Worm (Caenorhabditis elegans) whole organism, L4 larva: ENCODE results near the gene cest-4.
A peak's percentile ranks its signal among the peaks of the same experiment; 100 is the strongest.

Experiments
- T20F7.1 ChIP-seq: fragments of 200-800 bp; sonication (Bioruptor generic); optimal IDR thresholded peaks from 2 replicates; lab custom pipeline; 2018; ENCODE audit warnings: mild to moderate bottlenecking, missing genetic modification characterization, missing compliant biosample characterization
- T26A8.4 ChIP-seq: fragments of 200-800 bp; sonication (Bioruptor generic); IDR thresholded peaks from 2 replicates; pipeline ENCODE4 v1.3.6; 2022; ENCODE audit warnings: missing genetic modification characterization, missing compliant biosample characterization
- Y48G9A.11 ChIP-seq: fragments of 200-800 bp; sonication (Bioruptor generic); IDR thresholded peaks from 2 replicates; pipeline ENCODE4 v1.3.6; 2022; ENCODE audit warnings: missing genetic modification reagents, missing genetic modification characterization, missing compliant biosample characterization
- Y5F2A.4 ChIP-seq: fragments of 200-800 bp; sonication (Bioruptor generic); optimal IDR thresholded peaks from 2 replicates; lab custom pipeline; 2018; ENCODE audit warnings: mild to moderate bottlenecking, missing genetic modification characterization, missing compliant biosample characterization
- aha-1 ChIP-seq: fragments of 150-350 bp; peaks from one replicate; lab custom pipeline; 2014; ENCODE audit warnings: missing biosample characterization, missing genetic modification characterization
- aly-2 ChIP-seq: sonication (generic microtip); optimal IDR thresholded peaks from 2 replicates; lab custom pipeline; 2018; ENCODE audit warnings: missing biosample characterization, missing genetic modification characterization
- ceh-20 ChIP-seq: fragments of 200-800 bp; sonication (Bioruptor generic); IDR thresholded peaks from 2 replicates; pipeline ENCODE4 v1.3.6; 2022; ENCODE audit warnings: missing genetic modification reagents, missing genetic modification characterization, missing compliant biosample characterization
- ceh-82 ChIP-seq: sonication (generic microtip); optimal IDR thresholded peaks from 2 replicates; lab custom pipeline; 2017; ENCODE audit warnings: missing biosample characterization, missing genetic modification characterization
- ctbp-1 ChIP-seq: fragments of 200-800 bp; sonication (Bioruptor generic); IDR thresholded peaks from 2 replicates; pipeline ENCODE4 v1.3.6; 2022; ENCODE audit warnings: missing genetic modification reagents, missing genetic modification characterization, missing compliant biosample characterization
- daf-12 ChIP-seq: fragments of 150-350 bp; optimal IDR thresholded peaks from 2 replicates; lab custom pipeline; 2014; ENCODE audit warnings: missing biosample characterization, missing genetic modification reagents, missing genetic modification characterization
- daf-16 ChIP-seq, 3 experiments: sonication (generic microtip); optimal IDR thresholded peaks; 2 replicates each; lab custom pipeline; 2016 to 2017; ENCODE audit warnings: missing genetic modification characterization in 3 of 3, missing genetic modification reagents in 3 of 3, mild to moderate bottlenecking in 2 of 3, missing compliant biosample characterization in 2 of 3, missing biosample characterization in 1 of 3, moderate library complexity in 1 of 3
- daf-8 ChIP-seq: fragments of 200-800 bp; sonication (Bioruptor generic); IDR thresholded peaks from 2 replicates; pipeline ENCODE4 v1.3.6; 2022; ENCODE audit warnings: missing genetic modification characterization, missing compliant biosample characterization
- dmd-8 ChIP-seq: fragments of 200-800 bp; sonication (Bioruptor generic); IDR thresholded peaks from 2 replicates; pipeline ENCODE4 v1.3.6; 2022; ENCODE audit warnings: missing genetic modification characterization, missing compliant biosample characterization
- dmd-9 ChIP-seq: fragments of 200-800 bp; sonication (Bioruptor generic); IDR thresholded peaks from 2 replicates; pipeline ENCODE4 v1.3.6; 2022; ENCODE audit warnings: missing genetic modification reagents, missing genetic modification characterization, missing compliant biosample characterization
- duxl-1 ChIP-seq: sonication (generic microtip); optimal IDR thresholded peaks from 2 replicates; lab custom pipeline; 2016; ENCODE audit warnings: mild to moderate bottlenecking, missing genetic modification characterization, moderate library complexity, missing compliant biosample characterization; ENCODE audit not compliant: poor library complexity
- dve-1 ChIP-seq: sonication (generic microtip); optimal IDR thresholded peaks from 2 replicates; lab custom pipeline; 2017; ENCODE audit warnings: antibody characterized with exemption, mild to moderate bottlenecking, missing genetic modification characterization, missing compliant biosample characterization; ENCODE audit not compliant: insufficient read depth
- fos-1 ChIP-seq: fragments of 150-350 bp; optimal IDR thresholded peaks from 2 replicates; lab custom pipeline; 2014; ENCODE audit warnings: missing biosample characterization, missing genetic modification characterization
- hlh-30 ChIP-seq: sonication (generic microtip); optimal IDR thresholded peaks from 2 replicates; lab custom pipeline; 2017; ENCODE audit warnings: antibody characterized with exemption, mild to moderate bottlenecking, missing genetic modification characterization, missing compliant biosample characterization; ENCODE audit not compliant: insufficient read depth
- jun-1 ChIP-seq: fragments of 150-350 bp; optimal IDR thresholded peaks from 2 replicates; lab custom pipeline; 2014; ENCODE audit warnings: missing biosample characterization, missing genetic modification reagents, missing genetic modification characterization
- lin-38 ChIP-seq: fragments of 200-800 bp; sonication (Bioruptor generic); IDR thresholded peaks from 2 replicates; pipeline ENCODE4 v1.3.6; 2022; ENCODE audit warnings: missing genetic modification reagents, missing genetic modification characterization, missing compliant biosample characterization
- lin-39 ChIP-seq: fragments of 150-350 bp; optimal IDR thresholded peaks from 2 replicates; lab custom pipeline; 2014; ENCODE audit warnings: missing biosample characterization, missing genetic modification reagents, missing genetic modification characterization
- madf-5 ChIP-seq, 2 experiments: fragments of 200-800 bp; sonication (Bioruptor generic); IDR thresholded peaks; 2 replicates each; pipeline ENCODE4 v1.3.6; 2022; ENCODE audit warnings: missing compliant biosample characterization in 2 of 2, missing genetic modification characterization in 2 of 2
- madf-9 ChIP-seq: fragments of 200-800 bp; sonication (Bioruptor generic); conservative IDR thresholded peaks from 2 replicates; pipeline ENCODE4 v1.3.6; 2022; ENCODE audit warnings: missing genetic modification reagents, missing genetic modification characterization, missing compliant biosample characterization
- mep-1 ChIP-seq: fragments of 150-350 bp; sonication (generic microtip); optimal IDR thresholded peaks from 3 replicates; lab custom pipeline; 2014; ENCODE audit warnings: missing biosample characterization, missing genetic modification characterization
- mes-2 ChIP-seq: sonication (generic microtip); optimal IDR thresholded peaks from 2 replicates; lab custom pipeline; 2016; ENCODE audit warnings: missing genotype, mild to moderate bottlenecking, missing genetic modification characterization, missing compliant biosample characterization; ENCODE audit not compliant: poor library complexity, severe bottlenecking
- nhr-11 ChIP-seq: fragments of 150-350 bp; optimal IDR thresholded peaks from 2 replicates; lab custom pipeline; 2014; ENCODE audit warnings: missing biosample characterization, missing genetic modification characterization
- nhr-111 ChIP-seq: fragments of 200-800 bp; sonication (Bioruptor generic); optimal IDR thresholded peaks from 2 replicates; lab custom pipeline; 2018; ENCODE audit warnings: mild to moderate bottlenecking, missing genetic modification characterization, missing compliant biosample characterization
- nhr-237 ChIP-seq: sonication (generic microtip); optimal IDR thresholded peaks from 2 replicates; lab custom pipeline; 2017; ENCODE audit warnings: missing biosample characterization, missing genetic modification characterization
- nhr-28 ChIP-seq: fragments of 150-350 bp; optimal IDR thresholded peaks from 2 replicates; lab custom pipeline; 2014; ENCODE audit warnings: missing biosample characterization, missing genetic modification characterization
- nhr-42 ChIP-seq: fragments of 200-800 bp; sonication (Bioruptor generic); IDR thresholded peaks from 2 replicates; pipeline ENCODE4 v1.3.6; 2022; ENCODE audit warnings: missing genetic modification characterization, missing compliant biosample characterization
- nhr-48 ChIP-seq: sonication (generic microtip); optimal IDR thresholded peaks from 2 replicates; lab custom pipeline; 2016; ENCODE audit warnings: mild to moderate bottlenecking, missing genetic modification characterization, missing compliant biosample characterization
- nhr-76 ChIP-seq: fragments of 150-350 bp; optimal IDR thresholded peaks from 2 replicates; lab custom pipeline; 2014; ENCODE audit warnings: missing biosample characterization, missing genetic modification characterization
- nhr-77 ChIP-seq: fragments of 150-350 bp; optimal IDR thresholded peaks from 2 replicates; lab custom pipeline; 2014; ENCODE audit warnings: missing biosample characterization, missing genetic modification characterization
- pqm-1 ChIP-seq: sonication (generic microtip); optimal IDR thresholded peaks from 2 replicates; lab custom pipeline; 2017; ENCODE audit warnings: missing biosample characterization, missing genetic modification characterization
- sdz-12 ChIP-seq: fragments of 200-800 bp; sonication (Bioruptor generic); optimal IDR thresholded peaks from 2 replicates; lab custom pipeline; 2018; ENCODE audit warnings: mild to moderate bottlenecking, missing genetic modification characterization, missing compliant biosample characterization
- set-16 ChIP-seq: fragments of 200-800 bp; sonication (Bioruptor generic); IDR thresholded peaks from 2 replicates; pipeline ENCODE4 v1.3.6; 2022; ENCODE audit warnings: missing genetic modification reagents, missing genetic modification characterization, missing compliant biosample characterization
- snpc-1.2 ChIP-seq: fragments of 200-800 bp; sonication (Bioruptor generic); IDR thresholded peaks from 2 replicates; pipeline ENCODE4 v1.3.6; 2022; ENCODE audit warnings: missing genetic modification reagents, missing genetic modification characterization, missing compliant biosample characterization
- spr-1 ChIP-seq: sonication (generic microtip); optimal IDR thresholded peaks from 2 replicates; lab custom pipeline; 2016; ENCODE audit warnings: mild to moderate bottlenecking, missing genetic modification characterization, missing compliant biosample characterization
- unc-130 ChIP-seq: sonication (generic microtip); optimal IDR thresholded peaks from 2 replicates; lab custom pipeline; 2016; ENCODE audit warnings: missing genetic modification reagents, missing genetic modification characterization, missing compliant biosample characterization
- unc-39 ChIP-seq: sonication (generic microtip); optimal IDR thresholded peaks from 2 replicates; lab custom pipeline; 2017; ENCODE audit warnings: missing biosample characterization, missing genetic modification characterization
- vab-7 ChIP-seq: fragments of 200-800 bp; sonication (Bioruptor generic); IDR thresholded peaks from 2 replicates; pipeline ENCODE4 v1.3.6; 2022; ENCODE audit warnings: missing genetic modification reagents, missing genetic modification characterization, missing compliant biosample characterization
- zfp-2 ChIP-seq: sonication (generic microtip); optimal IDR thresholded peaks from 2 replicates; lab custom pipeline; 2016; ENCODE audit warnings: mild to moderate bottlenecking, missing genetic modification characterization, missing compliant biosample characterization
- zip-11 ChIP-seq: fragments of 200-800 bp; sonication (Bioruptor generic); IDR thresholded peaks from 2 replicates; pipeline ENCODE4 v1.3.6; 2022; ENCODE audit warnings: missing genetic modification characterization, missing compliant biosample characterization
- zip-2 ChIP-seq: fragments of 150-350 bp; optimal IDR thresholded peaks from 2 replicates; lab custom pipeline; 2014; ENCODE audit warnings: missing biosample characterization, missing genetic modification characterization

cest-4 gene

DNA sequence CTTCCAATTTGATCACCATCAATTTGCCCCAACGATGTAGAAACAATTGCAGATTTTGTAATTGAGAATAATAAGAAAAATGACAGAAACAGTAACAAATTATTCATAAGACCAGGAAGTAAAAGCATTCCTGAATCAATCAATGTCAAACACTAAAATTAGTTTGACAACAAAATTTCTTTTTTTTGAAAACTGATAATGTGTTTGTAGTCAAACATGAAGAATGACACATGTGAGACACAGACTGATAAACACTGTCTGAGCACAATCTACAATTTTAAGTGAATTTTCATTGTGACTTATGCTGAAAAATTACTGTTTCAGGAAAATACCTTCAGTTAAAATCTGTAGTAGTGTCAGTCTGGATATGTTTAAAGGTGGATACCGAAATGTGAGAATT lies at the start of gene cest-4, which contains the start of gene C17H12.11 (continued):
- TF ChIP-seq nhr-77 (tag; lab: Kevin White, UChicago) = peak; percentile 71

DNA sequence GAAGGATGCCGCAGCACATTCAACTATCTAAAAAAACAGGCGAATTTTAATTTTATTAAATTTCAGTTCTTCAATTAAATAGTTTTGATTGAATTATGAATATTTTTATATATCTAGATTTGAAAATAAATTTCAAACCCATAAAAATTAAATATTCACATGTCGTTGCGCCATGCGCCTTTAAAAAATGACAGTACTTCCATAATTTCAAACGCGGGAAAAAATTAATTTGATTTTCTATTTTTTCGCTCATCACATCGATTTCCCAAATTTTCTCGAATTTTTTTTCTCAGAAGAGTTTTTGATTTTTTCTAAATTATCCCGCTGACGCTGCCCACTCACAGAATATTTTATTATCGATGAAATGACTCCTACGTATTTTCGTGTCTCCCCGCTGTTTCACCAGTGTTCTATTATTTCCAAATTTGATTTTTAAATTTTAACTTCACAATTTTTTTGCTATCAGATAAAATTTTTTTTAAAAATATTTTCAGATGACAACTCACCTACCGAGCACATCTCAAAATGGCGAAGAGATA lies 40.4 kb upstream of the cest-4 start, which contains the start of gene lip-1:
TSS of gene lip-1 (plus strand) at position 489 of the 539 bp plus-strand sequence.
- TF ChIP-seq lin-38 (GFP tag; lab: Robert Waterston, UW) (peak; percentile 21; the same call in 1 of the 2 replicates), snpc-1.2 (GFP tag; lab: Robert Waterston, UW) (peak; percentile 68; the same call in 1 of the 2 replicates), T26A8.4 (no peak), unc-130 (GFP tag; lab: Kevin White, UChicago) (peak; percentile 25)
- TF ChIP-seq, all 104 proteins: peak for 3

DNA sequence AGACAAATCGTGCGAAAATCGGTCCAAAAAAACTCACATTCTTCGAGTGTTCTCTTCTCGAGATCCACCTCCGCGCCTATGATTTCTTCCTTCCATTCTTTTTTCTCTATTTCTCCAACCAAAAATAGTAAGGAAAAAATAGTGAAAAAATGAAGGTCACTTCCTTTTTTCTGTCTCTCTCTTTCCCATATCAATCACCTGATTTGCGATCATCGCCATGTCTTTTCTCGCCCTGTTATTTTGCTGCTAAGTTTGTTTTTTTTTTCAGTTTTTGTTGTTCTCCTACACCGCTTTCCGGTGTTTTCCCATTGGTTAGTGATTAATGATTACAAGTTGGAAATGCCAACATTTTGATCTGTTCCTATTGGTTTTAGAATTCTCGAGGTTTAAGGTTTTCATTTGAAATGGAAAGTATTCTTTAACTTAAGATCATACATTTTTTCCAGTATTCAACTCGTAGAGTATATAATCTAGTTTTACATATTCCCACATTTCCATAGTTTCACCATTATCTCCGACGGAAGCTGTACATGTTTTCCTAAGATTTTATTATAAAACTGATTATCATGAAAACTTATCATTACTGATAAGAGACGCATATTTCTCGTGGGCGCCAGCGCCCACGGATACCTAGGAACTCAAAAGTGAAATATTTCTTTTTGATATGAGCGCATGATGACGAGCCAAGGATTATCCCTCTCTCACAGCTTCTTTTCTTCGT lies 39.6 kb upstream of the cest-4 start:
- TF ChIP-seq lin-38 (GFP tag; lab: Robert Waterston, UW) = no peak
- TF ChIP-seq jun-1 (tag; lab: Kevin White, UChicago) = no peak
- no peak for TF ChIP-seq madf-5 (GFP tag; IDR thresholded peaks at IDR 0.05; lab: Robert Waterston, UW)
- TF ChIP-seq madf-9 (GFP tag; lab: Robert Waterston, UW) = no peak
- TF ChIP-seq mes-2 (tag; lab: Kevin White, UChicago) = no peak
- TF ChIP-seq spr-1 = no peak
- TF ChIP-seq ctbp-1 (GFP tag; lab: Robert Waterston, UW) = no peak
- no peak for TF ChIP-seq snpc-1.2 (GFP tag; lab: Robert Waterston, UW)
- no peak for TF ChIP-seq zfp-2 (tag; lab: Kevin White, UChicago)
- no peak for TF ChIP-seq lin-39 (tag; lab: Kevin White, UChicago)
- no peak for TF ChIP-seq mep-1 (tag; lab: Kevin White, UChicago)
- TF ChIP-seq set-16 (GFP tag; lab: Robert Waterston, UW) = no peak
- no peak for TF ChIP-seq sdz-12
- TF ChIP-seq daf-12 (tag; lab: Kevin White, UChicago) = no peak
- no peak for TF ChIP-seq nhr-11 (tag; lab: Kevin White, UChicago)
- no peak for TF ChIP-seq unc-39
- peak; percentile 36 for TF ChIP-seq nhr-28 (tag; lab: Kevin White, UChicago)
- peak; percentile 39 for TF ChIP-seq hlh-30
- TF ChIP-seq pqm-1 (tag; lab: Kevin White, UChicago) = peak; percentile 14
- no peak for TF ChIP-seq vab-7 (GFP tag; lab: Robert Waterston, UW)
- no peak for TF ChIP-seq nhr-48 (tag; lab: Kevin White, UChicago)
- TF ChIP-seq daf-16 (GFP tag; optimal IDR thresholded peaks at IDR 0.05; lab: Kevin White, UChicago) = no peak
- peak; percentile 34 for TF ChIP-seq daf-16 (tag; optimal IDR thresholded peaks at IDR 0.05; lab: Kevin White, UChicago)
- TF ChIP-seq ceh-20 = no peak
- no peak for TF ChIP-seq nhr-42 (GFP tag; lab: Robert Waterston, UW)
- TF ChIP-seq aha-1 (tag; lab: Kevin White, UChicago) = no peak

DNA sequence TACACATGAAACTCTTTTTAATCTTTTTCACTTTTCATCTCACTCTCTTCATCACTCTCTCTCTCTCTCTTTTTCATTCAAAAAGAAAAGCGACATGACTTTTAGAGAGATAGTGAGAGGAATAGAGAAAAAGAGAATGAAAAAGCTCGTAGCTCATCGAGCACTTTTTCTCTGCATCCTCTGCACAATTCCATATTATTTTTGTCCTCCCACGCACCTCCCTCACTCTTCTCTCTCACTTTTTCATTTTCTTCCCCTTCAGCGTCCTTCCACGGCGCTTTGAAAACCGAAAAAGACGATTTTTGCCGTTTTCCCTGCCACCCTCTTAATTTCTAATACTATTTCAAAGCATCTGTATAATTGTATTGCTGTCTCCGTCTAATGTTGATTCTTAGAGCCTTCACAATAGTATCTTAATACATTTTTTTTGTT lies 37.0 kb upstream of the cest-4 start:
- peak; percentile 67 for TF ChIP-seq nhr-28 (tag; lab: Kevin White, UChicago)
- TF ChIP-seq daf-8 (GFP tag; lab: Robert Waterston, UW) = no peak
- TF ChIP-seq dmd-8 (GFP tag; lab: Robert Waterston, UW) = no peak
- TF ChIP-seq T26A8.4 = no peak; the same call in none of the 2 replicates
- TF ChIP-seq fos-1 (tag; lab: Kevin White, UChicago) = no peak
- TF ChIP-seq Y48G9A.11 = no peak
- peak; percentile 56 for TF ChIP-seq nhr-76 (tag; lab: Kevin White, UChicago)
- TF ChIP-seq nhr-111 = no peak
- no peak for TF ChIP-seq ceh-82 (tag; lab: Kevin White, UChicago)
- TF ChIP-seq dve-1 (tag; lab: Kevin White, UChicago) = peak; percentile 93
- no peak for TF ChIP-seq aly-2 (tag; lab: Kevin White, UChicago)
- TF ChIP-seq zip-2 (tag; lab: Kevin White, UChicago) = peak; percentile 3
- no peak for TF ChIP-seq duxl-1 (tag; lab: Kevin White, UChicago)
- peak; percentile 97 for TF ChIP-seq aha-1 (tag; lab: Kevin White, UChicago)
- no peak for TF ChIP-seq nhr-237 (tag; lab: Kevin White, UChicago)
- TF ChIP-seq T20F7.1 (GFP tag; lab: Kevin White, UChicago) = peak; percentile 55
- TF ChIP-seq dmd-9 = no peak
- TF ChIP-seq zip-11 (GFP tag; lab: Robert Waterston, UW) = no peak
- no peak for TF ChIP-seq Y5F2A.4 (GFP tag; lab: Kevin White, UChicago)
- TF ChIP-seq daf-16 (GFP tag; optimal IDR thresholded peaks at IDR 0.05; lab: Kevin White, UChicago) = peak in 1 of 2 experiments; percentile 54
- peak; percentile 83 for TF ChIP-seq daf-16 (tag; optimal IDR thresholded peaks at IDR 0.05; lab: Kevin White, UChicago)
- TF ChIP-seq nhr-42 (GFP tag; lab: Robert Waterston, UW) = 0 out of 2 replicates have a peak, but pooled peaks have one; percentile 14
